Worm (Caenorhabditis elegans): Measurements from ENCODE around the gene R07E5.7.

DNA sequence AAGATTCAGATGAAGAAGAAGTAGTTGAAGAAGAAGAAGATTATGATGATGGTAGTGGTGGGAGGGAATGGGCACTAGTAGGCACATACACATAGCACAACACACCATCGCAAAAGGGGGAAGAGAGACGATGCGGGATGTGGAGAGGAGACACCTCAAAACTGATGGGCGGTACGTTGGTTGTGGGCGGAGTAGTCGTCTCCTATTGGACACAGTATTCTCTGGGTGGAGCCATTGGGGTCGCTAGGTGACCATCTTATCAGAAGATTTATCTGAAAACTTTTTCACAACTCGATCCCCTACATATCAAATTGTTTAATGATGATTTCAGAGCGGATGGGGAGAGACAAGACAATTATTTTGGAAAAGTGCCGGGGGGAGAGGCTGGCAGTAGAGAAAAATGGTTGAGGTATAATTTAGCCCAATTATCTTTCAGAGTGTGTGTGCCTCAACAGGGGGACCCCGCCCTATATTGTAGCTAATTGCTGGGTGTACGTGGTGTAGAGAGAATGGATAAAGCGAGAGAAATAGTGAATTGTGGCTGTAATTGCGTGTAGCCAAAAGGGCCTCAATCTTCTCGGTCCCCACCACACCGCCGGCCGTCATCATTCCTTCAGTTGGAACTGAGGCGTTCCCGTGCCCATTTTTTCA, 31.9 kb upstream of the R07E5.7 start:
- TF ChIP-seq ceh-39 (tag; optimal IDR thresholded peaks at IDR 0.05), result no peak
- no peak for TF ChIP-seq ztf-11 (tag; optimal IDR thresholded peaks at IDR 0.05)
- no peak for TF ChIP-seq elt-3 (tag; optimal IDR thresholded peaks at IDR 0.05)
- no peak for TF ChIP-seq nhr-12 (tag; optimal IDR thresholded peaks at IDR 0.05)
- TF ChIP-seq snpc-4 (tag; optimal IDR thresholded peaks at IDR 0.05), result no peak
- no peak for TF ChIP-seq unc-62 (GFP tag; optimal IDR thresholded peaks at IDR 0.05)
- TF ChIP-seq ces-1 (GFP tag; optimal IDR thresholded peaks at IDR 0.05), result no peak
- no peak for TF ChIP-seq mab-5 (tag; optimal IDR thresholded peaks at IDR 0.05)
